Fruit fly (Drosophila melanogaster) whole organism, pupa: ENCODE data around the gene Mur29B.

Source experiments
- CG13204 ChIP-seq: fragments of 200-800 bp; sonication (Bioruptor generic); optimal IDR thresholded peaks from 2 replicates; lab custom pipeline; 2018; ENCODE audit warnings: missing biosample characterization, mild to moderate bottlenecking, missing genetic modification characterization, moderate library complexity
- CG14655 ChIP-seq: fragments of 200-800 bp; sonication (Bioruptor generic); optimal IDR thresholded peaks from 3 replicates; lab custom pipeline; 2017; ENCODE audit warnings: mild to moderate bottlenecking, missing biosample characterization, missing genetic modification reagents, missing genetic modification characterization
- CG17806 ChIP-seq: fragments of 200-800 bp; sonication (Bioruptor generic); optimal IDR thresholded peaks from 2 replicates; lab custom pipeline; 2018; ENCODE audit warnings: missing biosample characterization, mild to moderate bottlenecking, missing genetic modification characterization, moderate library complexity
- CG34367 ChIP-seq: fragments of 200-800 bp; sonication (Bioruptor generic); optimal IDR thresholded peaks from 2 replicates; lab custom pipeline; 2018; ENCODE audit warnings: missing biosample characterization, mild to moderate bottlenecking, missing genetic modification characterization
- CG4496 ChIP-seq: fragments of 200-800 bp; sonication (Bioruptor generic); IDR thresholded peaks from 3 replicates; pipeline ENCODE4 v1.3.6; 2022; ENCODE audit warnings: missing biosample characterization, missing genetic modification characterization
- CG8301 ChIP-seq: fragments of 200-800 bp; sonication (Bioruptor generic); optimal IDR thresholded peaks from 2 replicates; lab custom pipeline; 2018; ENCODE audit warnings: missing biosample characterization, mild to moderate bottlenecking, missing genetic modification characterization
- D1 ChIP-seq: fragments of 200-800 bp; sonication (Bioruptor generic); optimal IDR thresholded peaks from 2 replicates; lab custom pipeline; 2018; ENCODE audit warnings: missing biosample characterization, mild to moderate bottlenecking, missing genetic modification characterization, moderate library complexity
- EcR ChIP-seq: fragments of 200-800 bp; sonication (Bioruptor generic); optimal IDR thresholded peaks from 3 replicates; lab custom pipeline; 2019; ENCODE audit warnings: missing biosample characterization, missing genetic modification characterization, mild to moderate bottlenecking, moderate library complexity, missing genetic modification reagents
- Ets98B ChIP-seq: fragments of 200-800 bp; sonication (Bioruptor generic); IDR thresholded peaks from 2 replicates; pipeline ENCODE4 v1.3.6; 2022; ENCODE audit warnings: missing biosample characterization, missing genetic modification characterization
- Pif1B ChIP-seq: fragments of 200-800 bp; sonication (Bioruptor generic); optimal IDR thresholded peaks from 3 replicates; lab custom pipeline; 2016; ENCODE audit warnings: missing biosample characterization, missing genetic modification characterization
- Snoo ChIP-seq: fragments of 200-800 bp; sonication (Bioruptor generic); optimal IDR thresholded peaks from 3 replicates; lab custom pipeline; 2017; ENCODE audit warnings: missing biosample characterization, mild to moderate bottlenecking, missing genetic modification characterization, inconsistent platforms

dm6 chr2L:8333185-8333584 is 18.8 kb upstream of the Mur29B start:
- TF ChIP-seq CG14655 (GFP tag; lab: Kevin White, UChicago) (no peak), Snoo (tag; lab: Kevin White, UChicago) (no peak), Ets98B (GFP tag; lab: Robert Waterston, UW) (no peak), CG34367 (tag; lab: Kevin White, UChicago) (no peak), EcR (GFP tag; lab: Kevin White, UChicago) (no peak), CG8301 (tag; lab: Kevin White, UChicago) (no peak), CG4496 (GFP tag; lab: Robert Waterston, UW) (no peak), CG17806 (no peak), CG13204 (no peak), Pif1B (no peak), D1 (no peak)
